Worm (Caenorhabditis elegans): ENCODE measurements around the gene F57G9.7.

DNA sequence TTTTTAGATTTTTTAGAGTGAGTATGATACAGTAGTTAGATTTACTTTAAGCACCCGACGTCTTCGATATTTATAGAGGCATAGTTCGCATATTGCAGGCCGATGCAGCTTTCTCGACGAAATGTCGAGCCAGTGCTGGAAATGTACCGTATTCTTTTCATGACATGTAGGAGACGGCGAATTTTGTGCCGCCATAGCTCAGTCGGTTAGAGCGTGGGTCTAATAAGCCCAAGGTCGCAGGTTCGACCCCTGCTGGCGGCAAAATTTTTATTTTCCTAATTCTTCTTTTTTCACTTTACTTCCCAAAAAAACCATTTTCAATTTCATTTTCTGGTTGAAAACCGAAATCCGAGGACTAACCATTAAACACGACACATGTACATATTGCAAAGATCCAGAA is 35.3 kb downstream of the F57G9.7 start:
- TF ChIP-seq tab-1 (GFP tag; IDR thresholded peaks at IDR 0.05) = no peak
- TF ChIP-seq ztf-29 (GFP tag; IDR thresholded peaks at IDR 0.05) = 0 out of 2 replicates have a peak, but pooled peaks have one; percentile 49
- peak; percentile 73 for TF ChIP-seq flt-1 (GFP tag; IDR thresholded peaks at IDR 0.05)
- no peak for TF ChIP-seq T22C8.4 (GFP tag; IDR thresholded peaks at IDR 0.05)
- no peak for TF ChIP-seq cog-1 (tag; optimal IDR thresholded peaks at IDR 0.05)
- no peak for TF ChIP-seq med-1 (GFP tag; optimal IDR thresholded peaks at IDR 0.05; ENCODE audit: insufficient read depth)

All from whole organism, midembryonic.